Comparison of ENCODE assay signal across 8 worm cellular contexts in the genomic region with DNA sequence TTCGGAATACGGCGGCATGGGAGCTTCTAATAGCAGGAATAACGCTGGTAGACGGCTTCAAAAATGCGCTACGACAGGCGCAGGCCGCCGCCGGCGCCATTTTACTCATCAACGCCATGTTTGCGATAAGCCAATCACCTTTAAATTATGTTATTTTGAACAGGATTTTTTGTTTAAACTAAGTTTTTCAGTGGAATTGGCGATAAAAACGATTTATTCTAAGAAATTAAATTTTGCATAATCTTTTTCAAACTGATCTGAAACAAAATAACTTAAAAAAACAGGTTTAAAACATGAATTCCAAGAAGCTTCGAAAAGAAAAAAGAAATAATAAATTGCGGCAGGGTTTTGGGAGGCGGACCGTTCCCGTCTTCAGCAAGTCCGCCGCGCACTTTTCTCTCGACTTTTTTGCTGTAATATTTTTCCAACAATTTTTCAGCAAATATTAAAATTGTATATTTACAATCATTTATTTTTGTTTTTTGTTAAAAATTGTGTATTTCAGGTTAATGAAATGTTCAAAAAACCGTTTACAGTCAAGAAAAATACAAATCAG.
TF ChIP-seq lines count a peak whose summit lies in the region.

A gene (minus strand): TSS at position 138 of the 556 bp plus-strand sequence.
A gene (plus strand): TSS at position 506 of the 556 bp plus-strand sequence.

TF ChIP-seq in whole organism, L1 larva, 84 proteins besides CTCF, POLR2A, EP300 and RAD21:
- peak; percentile 19 for TF ChIP-seq lin-14 (GFP tag; optimal IDR thresholded peaks at IDR 0.05; lab: Kevin White, UChicago)
- no peak for TF ChIP-seq aha-1 (tag; optimal IDR thresholded peaks at IDR 0.05; lab: Kevin White, UChicago)
- TF ChIP-seq efl-1 (optimal IDR thresholded peaks at IDR 0.05; lab: Kevin White, UChicago): no peak
- peak in 1 of 2 experiments; percentile 79 for TF ChIP-seq efl-1 (GFP tag; optimal IDR thresholded peaks at IDR 0.05 in 1 of 2; lab: Kevin White, UChicago)
- TF ChIP-seq nhr-71 (tag; optimal IDR thresholded peaks at IDR 0.05; lab: Kevin White, UChicago): peak; percentile 12
- peak in 1 of 2 experiments; percentile 36 for TF ChIP-seq lsy-2 (tag; optimal IDR thresholded peaks at IDR 0.05; lab: Kevin White, UChicago)
- TF ChIP-seq dpl-1 (GFP tag; optimal IDR thresholded peaks at IDR 0.05; lab: Kevin White, UChicago): peak in 1 of 3 experiments; percentile 38
- no peak for TF ChIP-seq ceh-8 (GFP tag; optimal IDR thresholded peaks at IDR 0.05; lab: Kevin White, UChicago)
- TF ChIP-seq lin-35 (GFP tag; optimal IDR thresholded peaks at IDR 0.05; lab: Kevin White, UChicago): peak in 1 of 2 experiments; percentile 25
- no peak for TF ChIP-seq nhr-28 (tag; optimal IDR thresholded peaks at IDR 0.05; lab: Kevin White, UChicago)

TF ChIP-seq in whole organism, L2 larva, 48 proteins besides CTCF, POLR2A, EP300 and RAD21:
- TF ChIP-seq nhr-23 (tag; optimal IDR thresholded peaks at IDR 0.05; lab: Kevin White, UChicago) (no peak), lin-39 (tag; optimal IDR thresholded peaks at IDR 0.05; lab: Kevin White, UChicago) (no peak), blmp-1 (tag; optimal IDR thresholded peaks at IDR 0.05; lab: Kevin White, UChicago; ENCODE audit: insufficient read depth) (no peak), C34F6.9 (tag; optimal IDR thresholded peaks at IDR 0.05; lab: Kevin White, UChicago) (peak; percentile 11), ama-1 (optimal IDR thresholded peaks at IDR 0.05; lab: Kevin White, UChicago) (no peak), nhr-237 (tag; optimal IDR thresholded peaks at IDR 0.05; lab: Kevin White, UChicago) (no peak), ceh-16 (tag; optimal IDR thresholded peaks at IDR 0.05; lab: Kevin White, UChicago) (no peak), ceh-82 (tag; optimal IDR thresholded peaks at IDR 0.05; lab: Kevin White, UChicago) (no peak), lsy-2 (tag; optimal IDR thresholded peaks at IDR 0.05; lab: Kevin White, UChicago) (peak in 1 of 2 experiments; percentile 39), ZK546.5 (tag; optimal IDR thresholded peaks at IDR 0.05; lab: Kevin White, UChicago) (no peak), peb-1 (tag; optimal IDR thresholded peaks at IDR 0.05; lab: Kevin White, UChicago) (no peak)

TF ChIP-seq in whole organism, L3 larva, 47 proteins besides CTCF, POLR2A, EP300 and RAD21 (continues in another document):
- no peak for TF ChIP-seq zag-1 (tag; optimal IDR thresholded peaks at IDR 0.05; lab: Kevin White, UChicago)
- no peak for TF ChIP-seq fkh-10 (GFP tag; optimal IDR thresholded peaks at IDR 0.05; lab: Kevin White, UChicago)
- TF ChIP-seq nfya-1 (tag; optimal IDR thresholded peaks at IDR 0.05; lab: Kevin White, UChicago; ENCODE audit: insufficient read depth): peak; percentile 42
- TF ChIP-seq elt-2 (tag; optimal IDR thresholded peaks at IDR 0.05; lab: Kevin White, UChicago): peak; percentile 15
- no peak for TF ChIP-seq lin-15B (tag; optimal IDR thresholded peaks at IDR 0.05; lab: Kevin White, UChicago)
- peak; percentile 6 for TF ChIP-seq hmg-11 (tag; optimal IDR thresholded peaks at IDR 0.05; lab: Kevin White, UChicago)
- TF ChIP-seq nhr-12 (tag; optimal IDR thresholded peaks at IDR 0.05; lab: Kevin White, UChicago): no peak
- no peak for TF ChIP-seq pqm-1 (tag; optimal IDR thresholded peaks at IDR 0.05; lab: Kevin White, UChicago)
- no peak for TF ChIP-seq tbx-2 (tag; optimal IDR thresholded peaks at IDR 0.05; lab: Kevin White, UChicago)
- peak; percentile 26 for TF ChIP-seq pha-4 (tag; optimal IDR thresholded peaks at IDR 0.05; lab: Kevin White, UChicago)
- TF ChIP-seq snpc-4 (tag; optimal IDR thresholded peaks at IDR 0.05; lab: Kevin White, UChicago): peak; percentile 18

TF ChIP-seq in whole organism, L4 larva, 104 proteins besides CTCF, POLR2A, EP300 and RAD21 (continues in another document):
- no peak for TF ChIP-seq ceh-62 (tag; optimal IDR thresholded peaks at IDR 0.05; lab: Kevin White, UChicago)
- no peak for TF ChIP-seq zfp-2 (tag; optimal IDR thresholded peaks at IDR 0.05; lab: Kevin White, UChicago)
- TF ChIP-seq tra-1 (GFP tag; IDR thresholded peaks at IDR 0.05; lab: Robert Waterston, UW): no peak
- no peak for TF ChIP-seq tag-97 (GFP tag; IDR thresholded peaks at IDR 0.05; lab: Robert Waterston, UW)
- no peak for TF ChIP-seq nhr-41 (GFP tag; IDR thresholded peaks at IDR 0.05; lab: Robert Waterston, UW)
- TF ChIP-seq daf-19 (GFP tag; conservative IDR thresholded peaks at IDR 0.05; lab: Robert Waterston, UW): no peak
- TF ChIP-seq Y48G9A.11 (GFP tag; IDR thresholded peaks at IDR 0.05; lab: Robert Waterston, UW): no peak
- no peak for TF ChIP-seq lin-39 (tag; optimal IDR thresholded peaks at IDR 0.05; lab: Kevin White, UChicago)
- peak; percentile 5 for TF ChIP-seq mep-1 (tag; optimal IDR thresholded peaks at IDR 0.05; lab: Kevin White, UChicago)
- no peak for TF ChIP-seq madf-5 (GFP tag; IDR thresholded peaks at IDR 0.05; lab: Robert Waterston, UW)
- TF ChIP-seq skn-1 (tag; optimal IDR thresholded peaks at IDR 0.05; lab: Kevin White, UChicago): no peak
- TF ChIP-seq aha-1 (tag; lab: Kevin White, UChicago): peak; percentile 75

TF ChIP-seq in whole organism, early embryonic, 17 proteins besides CTCF, POLR2A, EP300 and RAD21:
- TF ChIP-seq flt-1 (GFP tag; IDR thresholded peaks at IDR 0.05; lab: Robert Waterston, UW): 0 out of 2 replicates have a peak, but pooled peaks have one; percentile 23
- TF ChIP-seq hmg-4 (GFP tag; optimal IDR thresholded peaks at IDR 0.05; lab: Kevin White, UChicago): no peak
- TF ChIP-seq sea-1 (GFP tag; conservative IDR thresholded peaks at IDR 0.05; lab: Robert Waterston, UW): no peak
- no peak for TF ChIP-seq scrt-1 (GFP tag; IDR thresholded peaks at IDR 0.05; lab: Robert Waterston, UW)
- no peak for TF ChIP-seq ceh-36 (tag; optimal IDR thresholded peaks at IDR 0.05; lab: Kevin White, UChicago)
- peak; percentile 46 for TF ChIP-seq F13C5.2 (tag; optimal IDR thresholded peaks at IDR 0.05; lab: Kevin White, UChicago)
- no peak for TF ChIP-seq hnd-1 (tag; optimal IDR thresholded peaks at IDR 0.05; lab: Kevin White, UChicago)
- no peak for TF ChIP-seq ceh-13 (GFP tag; optimal IDR thresholded peaks at IDR 0.05; lab: Kevin White, UChicago)
- TF ChIP-seq ets-7 (tag; optimal IDR thresholded peaks at IDR 0.05; lab: Kevin White, UChicago): no peak
- TF ChIP-seq tbx-11 (GFP tag; IDR thresholded peaks at IDR 0.05; lab: Robert Waterston, UW): no peak
- no peak for TF ChIP-seq tbx-37 (GFP tag; conservative IDR thresholded peaks at IDR 0.05; lab: Robert Waterston, UW)
TF ChIP-seq in whole organism, early embryonic: peak in this region for 2.

TF ChIP-seq in whole organism, late embryonic, 69 proteins besides CTCF, POLR2A, EP300 and RAD21:
- no peak for TF ChIP-seq K02D7.2 (tag; optimal IDR thresholded peaks at IDR 0.05; lab: Kevin White, UChicago)
- TF ChIP-seq tbx-2 (tag; optimal IDR thresholded peaks at IDR 0.05; lab: Kevin White, UChicago): peak; percentile 26
- peak; percentile 83 for TF ChIP-seq elt-2 (tag; optimal IDR thresholded peaks at IDR 0.05; lab: Kevin White, UChicago)
- peak; percentile 33 for TF ChIP-seq ceh-31 (tag; optimal IDR thresholded peaks at IDR 0.05; lab: Kevin White, UChicago)
- TF ChIP-seq ttx-3 (tag; optimal IDR thresholded peaks at IDR 0.05; lab: Kevin White, UChicago): peak; percentile 8
- peak; percentile 28 for TF ChIP-seq ceh-14 (tag; optimal IDR thresholded peaks at IDR 0.05; lab: Kevin White, UChicago)
- peak; percentile 13 for TF ChIP-seq nfya-1 (tag; optimal IDR thresholded peaks at IDR 0.05; lab: Kevin White, UChicago)
- TF ChIP-seq syd-9 (tag; optimal IDR thresholded peaks at IDR 0.05; lab: Kevin White, UChicago): no peak

TF ChIP-seq in whole organism, mixed stage, embryonic, 35 proteins besides CTCF, POLR2A, EP300 and RAD21:
- TF ChIP-seq lin-32 (GFP tag; optimal IDR thresholded peaks at IDR 0.05; lab: Kevin White, UChicago) (no peak), M03D4.4 (tag; optimal IDR thresholded peaks at IDR 0.05; lab: Kevin White, UChicago) (no peak), mep-1 (tag; optimal IDR thresholded peaks at IDR 0.05; lab: Kevin White, UChicago) (peak; percentile 37), lsy-2 (tag; optimal IDR thresholded peaks at IDR 0.05; lab: Kevin White, UChicago) (peak; percentile 2), bed-3 (GFP tag; optimal IDR thresholded peaks at IDR 0.05; lab: Kevin White, UChicago) (no peak), unc-62 (GFP tag; optimal IDR thresholded peaks at IDR 0.05; lab: Kevin White, UChicago) (no peak), unc-39 (tag; optimal IDR thresholded peaks at IDR 0.05; lab: Kevin White, UChicago) (no peak)

TF ChIP-seq in whole organism, young adult, 124 proteins besides CTCF, POLR2A, EP300 and RAD21:
- TF ChIP-seq snpc-4 (GFP tag; optimal IDR thresholded peaks at IDR 0.05; lab: Kevin White, UChicago) (no peak), snpc-4 (tag; optimal IDR thresholded peaks at IDR 0.05; lab: Kevin White, UChicago) (peak in 1 of 4 experiments; percentile 23), snpc-1.3 (tag; optimal IDR thresholded peaks at IDR 0.05; lab: Kevin White, UChicago; ENCODE audit: insufficient read depth) (no peak), snpc-1.1 (tag; optimal IDR thresholded peaks at IDR 0.05; lab: Kevin White, UChicago; ENCODE audit: insufficient read depth) (peak; percentile 2)
TF ChIP-seq in whole organism, young adult: peak in this region for 2.
